Worm (Caenorhabditis elegans) whole organism, L2 larva: ENCODE measurements around the gene dmsr-14.

Source experiments
- alr-1 ChIP-seq: fragments of 150-350 bp; optimal IDR thresholded peaks from 2 replicates; lab custom pipeline; 2014; ENCODE audit warnings: missing biosample characterization, missing genetic modification characterization
- dmd-4 ChIP-seq: sonication (generic microtip); optimal IDR thresholded peaks from 2 replicates; lab custom pipeline; 2017; ENCODE audit warnings: missing biosample characterization, missing genetic modification characterization
- elt-1 ChIP-seq: fragments of 150-350 bp; optimal IDR thresholded peaks from 2 replicates; lab custom pipeline; 2014; ENCODE audit warnings: missing biosample characterization, missing genetic modification characterization
- lin-11 ChIP-seq: fragments of 150-350 bp; sonication (generic microtip); optimal IDR thresholded peaks from 2 replicates; lab custom pipeline; 2014; ENCODE audit warnings: missing biosample characterization, missing genetic modification characterization, inconsistent platforms, mixed read lengths
- mdl-1 ChIP-seq, 2 experiments: fragments of 150-350 bp in 1 of 2; sonication (generic microtip) in 1 of 2; optimal IDR thresholded peaks; 2 replicates each; lab custom pipeline; 2017; ENCODE audit warnings: missing biosample characterization in 2 of 2, missing genetic modification characterization in 2 of 2
- nhr-11 ChIP-seq: fragments of 150-350 bp; optimal IDR thresholded peaks from 2 replicates; lab custom pipeline; 2014; ENCODE audit warnings: missing biosample characterization, missing genetic modification characterization
- nhr-12 ChIP-seq: fragments of 150-350 bp; optimal IDR thresholded peaks from 2 replicates; lab custom pipeline; 2014; ENCODE audit warnings: missing biosample characterization, missing genetic modification characterization
- nhr-23 ChIP-seq: fragments of 150-350 bp; optimal IDR thresholded peaks from 2 replicates; lab custom pipeline; 2014; ENCODE audit warnings: missing biosample characterization, missing genetic modification reagents, missing genetic modification characterization
- unc-62 ChIP-seq: fragments of 150-350 bp; optimal IDR thresholded peaks from 2 replicates; lab custom pipeline; 2014; ENCODE audit warnings: missing biosample characterization, missing genetic modification reagents, missing genetic modification characterization

- TF ChIP-seq dmd-4 (tag; lab: Kevin White, UChicago) (no peak), elt-1 (tag; lab: Kevin White, UChicago) (no peak), nhr-12 (tag; lab: Kevin White, UChicago) (no peak), lin-11 (no peak), mdl-1 (tag; optimal IDR thresholded peaks at IDR 0.05; lab: Kevin White, UChicago) (no peak), alr-1 (no peak), nhr-11 (tag; lab: Kevin White, UChicago) (no peak), nhr-23 (no peak), unc-62 (no peak)
Measured at ce11 chrV:6846507-6846906, 29.4 kb upstream of the dmsr-14 start, which contains the start of gene lgc-54.
